6 fruit fly cellular contexts compared by ENCODE assay signal in the genomic region with DNA sequence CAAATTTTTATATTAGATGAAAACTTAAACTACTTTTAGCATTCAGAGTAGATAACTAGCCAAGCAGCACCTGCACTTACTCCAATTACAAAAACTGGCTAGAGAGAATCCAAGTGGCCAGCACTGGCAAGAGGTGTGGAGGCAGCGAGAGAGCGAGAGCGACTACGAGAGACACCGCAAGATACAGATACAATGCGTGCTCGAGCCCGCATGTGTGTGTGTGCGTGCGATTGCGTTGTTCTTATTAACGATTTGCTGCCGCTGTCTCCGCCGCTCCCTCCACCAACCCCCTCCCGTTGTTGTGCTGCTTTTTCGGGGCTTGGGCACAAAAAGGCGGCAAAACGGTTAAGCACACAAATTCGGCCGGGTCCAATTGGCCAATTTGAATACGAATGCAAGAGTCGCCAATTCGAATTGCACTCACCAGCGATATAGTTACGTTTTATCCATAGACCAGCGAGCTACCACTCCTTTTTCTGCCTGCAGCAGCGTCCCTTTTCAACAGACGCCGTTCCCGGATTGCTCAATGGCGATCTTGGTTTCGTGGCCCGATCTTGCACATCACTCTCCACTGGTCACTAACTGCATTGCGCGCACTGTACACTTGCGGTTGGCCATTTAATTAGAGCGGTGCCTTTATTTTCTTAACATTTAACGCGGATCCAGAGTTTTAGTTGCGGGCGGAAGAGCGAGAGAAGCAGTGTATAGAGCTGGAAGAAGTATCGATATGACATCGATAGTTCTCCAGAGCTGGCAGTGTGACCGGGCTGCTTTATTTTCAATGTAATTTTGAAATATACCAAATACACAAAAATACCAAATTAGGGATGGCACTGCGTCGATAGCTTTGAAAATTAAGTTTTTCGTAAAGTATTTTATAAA.
A peak's percentile ranks its signal among the peaks of the same experiment; 100 is the strongest.
TF ChIP-seq lines count a peak whose summit lies in the region.

TSS of gene crol (minus strand) at position 737 of the 882 bp plus-strand sequence.

- TF ChIP-seq CTCF in whole organism, embryonic (GFP tag; optimal IDR thresholded peaks at IDR 0.05; lab: Kevin White, UChicago), result peak; percentile 20

TF ChIP-seq in whole organism, 6 proteins besides CTCF, POLR2A, EP300 and RAD21:
- TF ChIP-seq Dll (optimal IDR thresholded peaks at IDR 0.05; lab: Kevin White, UChicago) (peak; percentile 89), psq (optimal IDR thresholded peaks at IDR 0.05; lab: Kevin White, UChicago) (no peak), pan (optimal IDR thresholded peaks at IDR 0.05; lab: Kevin White, UChicago) (no peak), CG8478 (optimal IDR thresholded peaks at IDR 0.05; lab: Kevin White, UChicago) (no peak), usp (GFP tag; optimal IDR thresholded peaks at IDR 0.05; lab: Kevin White, UChicago) (no peak), EcR (GFP tag; optimal IDR thresholded peaks at IDR 0.05; lab: Kevin White, UChicago) (no peak)
TF ChIP-seq in whole organism: peak in this region for 1.

TF ChIP-seq in whole organism, adult, 20 proteins besides CTCF, POLR2A, EP300 and RAD21:
- peak; percentile 25 for TF ChIP-seq CG7101 (tag; optimal IDR thresholded peaks at IDR 0.05; lab: Kevin White, UChicago)
- no peak for TF ChIP-seq CG33017 (tag; optimal IDR thresholded peaks at IDR 0.05; lab: Kevin White, UChicago)
- TF ChIP-seq Crg-1 (GFP tag; optimal IDR thresholded peaks at IDR 0.05; lab: Kevin White, UChicago), result no peak
- TF ChIP-seq ovo (GFP tag; optimal IDR thresholded peaks at IDR 0.05; lab: Kevin White, UChicago), result no peak
- peak; percentile 28 for TF ChIP-seq CG14711 (tag; optimal IDR thresholded peaks at IDR 0.05; lab: Kevin White, UChicago)
- TF ChIP-seq tj (GFP tag; optimal IDR thresholded peaks at IDR 0.05; lab: Kevin White, UChicago), result peak; percentile 13
- no peak for TF ChIP-seq bab1 (GFP tag; optimal IDR thresholded peaks at IDR 0.05; lab: Kevin White, UChicago)
- TF ChIP-seq toe (GFP tag; optimal IDR thresholded peaks at IDR 0.05; lab: Kevin White, UChicago), result no peak
- peak; percentile 66 for TF ChIP-seq cic (GFP tag; optimal IDR thresholded peaks at IDR 0.05; lab: Kevin White, UChicago)
- no peak for TF ChIP-seq Hr96 (GFP tag; optimal IDR thresholded peaks at IDR 0.05; lab: Kevin White, UChicago)
- no peak for TF ChIP-seq CG1620 (GFP tag; optimal IDR thresholded peaks at IDR 0.05; lab: Kevin White, UChicago)
- peak; percentile 8 for TF ChIP-seq Mnt (GFP tag; optimal IDR thresholded peaks at IDR 0.05; lab: Kevin White, UChicago)
- no peak for TF ChIP-seq Clk (GFP tag; optimal IDR thresholded peaks at IDR 0.05; lab: Kevin White, UChicago)

TF ChIP-seq in whole organism, embryonic, 481 proteins besides CTCF, POLR2A, EP300 and RAD21 (continues in another document):
- TF ChIP-seq Adf1 (GFP tag; IDR thresholded peaks at IDR 0.05; lab: Robert Waterston, UW) (peak; percentile 90), wor (GFP tag; IDR thresholded peaks at IDR 0.05; lab: Robert Waterston, UW) (no peak), Six4 (GFP tag; optimal IDR thresholded peaks at IDR 0.05; lab: Kevin White, UChicago) (no peak), Dip3 (GFP tag; optimal IDR thresholded peaks at IDR 0.05; lab: Kevin White, UChicago) (no peak), NK7.1 (GFP tag; optimal IDR thresholded peaks at IDR 0.05; lab: Kevin White, UChicago) (no peak), gt (GFP tag; IDR thresholded peaks at IDR 0.05; lab: Robert Waterston, UW) (no peak), sim (GFP tag; IDR thresholded peaks at IDR 0.05; lab: Robert Waterston, UW) (no peak), klu (GFP tag; IDR thresholded peaks at IDR 0.05; lab: Robert Waterston, UW) (no peak), z (GFP tag; IDR thresholded peaks at IDR 0.05; lab: Robert Waterston, UW) (no peak), lab (GFP tag; optimal IDR thresholded peaks at IDR 0.05; lab: Kevin White, UChicago) (peak; percentile 7), CG10147 (GFP tag; optimal IDR thresholded peaks at IDR 0.05; lab: Kevin White, UChicago) (no peak), gem (tag; optimal IDR thresholded peaks at IDR 0.05; lab: Kevin White, UChicago) (no peak), CG6272 (GFP tag; IDR thresholded peaks at IDR 0.05; lab: Robert Waterston, UW) (no peak), CG10267 (tag; optimal IDR thresholded peaks at IDR 0.05; lab: Kevin White, UChicago) (peak; percentile 48), CG30403 (GFP tag; optimal IDR thresholded peaks at IDR 0.05; lab: Kevin White, UChicago) (peak; percentile 10), sens (GFP tag; lab: Kevin White, UChicago) (peak; percentile 73), otp (GFP tag; IDR thresholded peaks at IDR 0.05; lab: Robert Waterston, UW) (peak; percentile 20; the same call in 1 of the 3 replicates)

TF ChIP-seq in whole organism, prepupa, 60 proteins besides CTCF, POLR2A, EP300 and RAD21 (continues in another document):
- TF ChIP-seq Hr4 (GFP tag; optimal IDR thresholded peaks at IDR 0.05; lab: Kevin White, UChicago) (no peak), Met (GFP tag; optimal IDR thresholded peaks at IDR 0.05; lab: Kevin White, UChicago) (no peak), CG3919 (GFP tag; optimal IDR thresholded peaks at IDR 0.05; lab: Kevin White, UChicago) (no peak), CG7368 (GFP tag; optimal IDR thresholded peaks at IDR 0.05; lab: Kevin White, UChicago) (no peak), esn (GFP tag; optimal IDR thresholded peaks at IDR 0.05; lab: Kevin White, UChicago) (peak; percentile 31), fkh (GFP tag; optimal IDR thresholded peaks at IDR 0.05; lab: Kevin White, UChicago) (peak; percentile 23), svp (GFP tag; lab: Kevin White, UChicago) (no peak), CG8119 (GFP tag; IDR thresholded peaks at IDR 0.05; lab: Robert Waterston, UW) (no peak; the same call in 2 of the 3 replicates), Sox15 (GFP tag; optimal IDR thresholded peaks at IDR 0.05; lab: Kevin White, UChicago) (no peak), Ets96B (tag; optimal IDR thresholded peaks at IDR 0.05; lab: Kevin White, UChicago) (no peak), topi (GFP tag; optimal IDR thresholded peaks at IDR 0.05; lab: Kevin White, UChicago) (no peak), CG6854 (GFP tag; optimal IDR thresholded peaks at IDR 0.05; lab: Kevin White, UChicago) (peak; percentile 5), eg (GFP tag; IDR thresholded peaks at IDR 0.05; lab: Robert Waterston, UW) (peak; percentile 50; the same call in 1 of the 3 replicates), CG10669 (GFP tag; optimal IDR thresholded peaks at IDR 0.05; lab: Kevin White, UChicago) (no peak), CG15336 (GFP tag; IDR thresholded peaks at IDR 0.05; lab: Robert Waterston, UW) (0 out of 2 replicates have a peak, but pooled peaks have one; percentile 26), CG8319 (GFP tag; optimal IDR thresholded peaks at IDR 0.05; lab: Kevin White, UChicago) (no peak)

TF ChIP-seq in whole organism, pupa, 21 proteins besides CTCF, POLR2A, EP300 and RAD21 (continues in another document):
- TF ChIP-seq CG8301 (tag; optimal IDR thresholded peaks at IDR 0.05; lab: Kevin White, UChicago) (no peak), D1 (tag; optimal IDR thresholded peaks at IDR 0.05; lab: Kevin White, UChicago) (peak; percentile 39), CG14655 (GFP tag; optimal IDR thresholded peaks at IDR 0.05; lab: Kevin White, UChicago) (no peak), CG34367 (tag; optimal IDR thresholded peaks at IDR 0.05; lab: Kevin White, UChicago) (no peak), gl (tag; optimal IDR thresholded peaks at IDR 0.05; lab: Kevin White, UChicago) (no peak), CG4496 (GFP tag; IDR thresholded peaks at IDR 0.05; lab: Robert Waterston, UW) (peak; percentile 48; the same call in 1 of the 3 replicates), Ets98B (GFP tag; IDR thresholded peaks at IDR 0.05; lab: Robert Waterston, UW) (peak; percentile 19; the same call in 1 of the 2 replicates), EcR (GFP tag; optimal IDR thresholded peaks at IDR 0.05; lab: Kevin White, UChicago) (peak; percentile 9), Pif1A (GFP tag; optimal IDR thresholded peaks at IDR 0.05; lab: Kevin White, UChicago) (no peak), rn (GFP tag; IDR thresholded peaks at IDR 0.05; lab: Robert Waterston, UW) (no peak), CG9948 (tag; optimal IDR thresholded peaks at IDR 0.05; lab: Kevin White, UChicago) (no peak), fd96Ca (GFP tag; IDR thresholded peaks at IDR 0.05; lab: Robert Waterston, UW) (peak; percentile 64; the same call in 1 of the 3 replicates), Snoo (tag; optimal IDR thresholded peaks at IDR 0.05; lab: Kevin White, UChicago) (no peak), CG13204 (GFP tag; optimal IDR thresholded peaks at IDR 0.05; lab: Kevin White, UChicago) (peak; percentile 84), CG12605 (GFP tag; IDR thresholded peaks at IDR 0.05; lab: Robert Waterston, UW) (peak; percentile 54), CG8159 (tag; optimal IDR thresholded peaks at IDR 0.05; lab: Kevin White, UChicago) (no peak), CG17806 (tag; optimal IDR thresholded peaks at IDR 0.05; lab: Kevin White, UChicago) (no peak)

TF ChIP-seq in whole organism, wandering third instar larva, 38 proteins besides CTCF, POLR2A, EP300 and RAD21 (continues in another document):
- TF ChIP-seq sv (GFP tag; optimal IDR thresholded peaks at IDR 0.05; lab: Kevin White, UChicago) (no peak), dl (GFP tag; optimal IDR thresholded peaks at IDR 0.05; lab: Kevin White, UChicago; ENCODE audit: insufficient read depth in 1 of 2, partially characterized antibody in 2 of 2) (peak; percentile 74 to 81), foxo (GFP tag; optimal IDR thresholded peaks at IDR 0.05; lab: Kevin White, UChicago) (no peak), lola (GFP tag; optimal IDR thresholded peaks at IDR 0.05; lab: Kevin White, UChicago) (no peak), Sp1 (GFP tag; optimal IDR thresholded peaks at IDR 0.05; lab: Kevin White, UChicago) (no peak), dsf (GFP tag; optimal IDR thresholded peaks at IDR 0.05; lab: Kevin White, UChicago; ENCODE audit: borderline replicate concordance) (peak; percentile 0), ey (GFP tag; optimal IDR thresholded peaks at IDR 0.05; lab: Kevin White, UChicago) (no peak), Abd-B (GFP tag; optimal IDR thresholded peaks at IDR 0.05; lab: Kevin White, UChicago) (no peak), fru (GFP tag; optimal IDR thresholded peaks at IDR 0.05; lab: Kevin White, UChicago) (no peak), OdsH (GFP tag; optimal IDR thresholded peaks at IDR 0.05; lab: Kevin White, UChicago) (no peak), jim (GFP tag; optimal IDR thresholded peaks at IDR 0.05; lab: Kevin White, UChicago) (peak; percentile 84), Mio (GFP tag; optimal IDR thresholded peaks at IDR 0.05; lab: Kevin White, UChicago) (no peak), Rel (GFP tag; optimal IDR thresholded peaks at IDR 0.05; lab: Kevin White, UChicago) (no peak), Rel (tag; optimal IDR thresholded peaks at IDR 0.05; lab: Kevin White, UChicago) (peak; percentile 95), CG9705 (GFP tag; optimal IDR thresholded peaks at IDR 0.05; lab: Kevin White, UChicago) (peak; percentile 19), br (GFP tag; optimal IDR thresholded peaks at IDR 0.05; lab: Kevin White, UChicago) (peak; percentile 3), Hnf4 (GFP tag; optimal IDR thresholded peaks at IDR 0.05; lab: Kevin White, UChicago) (peak; percentile 33), GATAd (GFP tag; optimal IDR thresholded peaks at IDR 0.05; lab: Kevin White, UChicago) (no peak), brk (GFP tag; optimal IDR thresholded peaks at IDR 0.05; lab: Kevin White, UChicago) (no peak), sage (GFP tag; optimal IDR thresholded peaks at IDR 0.05; lab: Kevin White, UChicago) (no peak)
